Worm (Caenorhabditis elegans): ENCODE measurements around the gene rps-24.

ce11 chrIV:410420-410891 lies 24.8 kb downstream of the rps-24 start, which contains the start of gene T07A9.12:
- no peak for TF ChIP-seq unc-62 (GFP tag; optimal IDR thresholded peaks at IDR 0.05)
- no peak for TF ChIP-seq sptf-1 (tag; optimal IDR thresholded peaks at IDR 0.05)
- peak; percentile 76 to 84 for TF ChIP-seq efl-1 (optimal IDR thresholded peaks at IDR 0.05)
- peak; percentile 41 to 92 for TF ChIP-seq efl-1 (GFP tag; optimal IDR thresholded peaks at IDR 0.05 in 1 of 2)
- peak; percentile 77 for TF ChIP-seq nhr-90 (tag; optimal IDR thresholded peaks at IDR 0.05; ENCODE audit: poor library complexity)
- peak; percentile 63 for TF ChIP-seq jun-1 (tag; optimal IDR thresholded peaks at IDR 0.05)
- peak; percentile 36 for TF ChIP-seq aly-2 (tag; optimal IDR thresholded peaks at IDR 0.05)
